Fruit fly (Drosophila melanogaster): ENCODE results near the gene Jhbp3.

DNA sequence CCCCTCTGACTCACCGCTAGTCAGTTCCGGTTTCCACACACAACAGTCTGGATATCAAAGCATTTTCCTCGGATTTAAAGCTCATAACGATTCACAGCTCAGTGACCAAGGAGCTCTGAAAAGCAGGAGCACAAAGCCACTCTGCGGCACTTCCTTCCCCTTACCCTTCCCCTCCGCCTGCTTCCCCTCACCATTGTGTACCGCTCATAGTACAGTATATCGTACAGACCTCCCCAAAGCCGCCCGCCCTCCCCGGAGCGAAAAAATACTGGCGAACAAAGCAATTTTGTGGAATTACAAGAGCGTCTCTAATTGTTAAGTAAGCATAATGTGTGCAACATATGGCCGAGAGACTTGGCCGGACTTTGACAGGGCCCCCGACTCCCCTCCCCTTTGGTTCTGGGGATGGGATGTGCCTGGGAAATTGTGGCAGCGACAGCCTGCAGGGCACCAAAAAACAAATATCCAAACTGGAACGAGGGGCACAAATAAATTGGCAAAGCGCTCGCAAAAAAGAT, 26.1 kb upstream of the Jhbp3 start:
- TF ChIP-seq CG8319 (GFP tag; optimal IDR thresholded peaks at IDR 0.05) (no peak), CG16779 (tag; optimal IDR thresholded peaks at IDR 0.05) (no peak), fd59A (GFP tag; optimal IDR thresholded peaks at IDR 0.05) (no peak), topi (GFP tag; optimal IDR thresholded peaks at IDR 0.05) (no peak), Gug (GFP tag; IDR thresholded peaks at IDR 0.05) (no peak), Hr39 (GFP tag; optimal IDR thresholded peaks at IDR 0.05) (no peak), ss (GFP tag; optimal IDR thresholded peaks at IDR 0.05) (peak; percentile 19 to 46), Ets96B (tag; optimal IDR thresholded peaks at IDR 0.05) (no peak), CG3032 (tag; optimal IDR thresholded peaks at IDR 0.05) (no peak), Smox (GFP tag; optimal IDR thresholded peaks at IDR 0.05) (no peak), CG6808 (GFP tag; optimal IDR thresholded peaks at IDR 0.05) (peak; percentile 42), CG10631 (GFP tag; optimal IDR thresholded peaks at IDR 0.05) (no peak)

Measured in whole organism, prepupa.